Worm (Caenorhabditis elegans): ENCODE measurements around the gene grl-30.
"Not testable (repeated sequence)": the region's sequence is repeated elsewhere in the genome, so short reads cannot be mapped to it uniquely, and the experiment has no call there.

DNA sequence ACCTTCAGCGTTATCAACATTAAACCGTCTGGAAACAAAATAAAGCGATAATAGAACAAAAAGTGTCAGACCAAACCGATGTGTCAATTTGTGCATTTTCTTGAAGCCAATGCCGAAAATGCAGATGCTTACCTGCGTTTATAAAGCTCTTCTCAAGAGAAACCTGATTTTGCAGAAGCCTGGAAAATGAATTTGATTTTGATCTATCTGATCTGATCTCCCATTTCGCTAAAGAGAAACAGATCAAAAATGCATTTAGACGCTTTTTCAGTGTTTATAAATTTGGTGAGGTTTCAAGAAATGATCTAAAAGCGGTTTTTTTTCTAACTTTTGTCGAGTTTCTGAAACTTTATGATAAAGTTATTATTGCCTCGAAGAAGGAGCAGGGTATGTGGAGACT, 6.7 kb downstream of the grl-30 start, which contains the start of gene T24A6.16:
- not testable (repeated sequence) for TF ChIP-seq ztf-29 (GFP tag; IDR thresholded peaks at IDR 0.05); cog-1 (tag; optimal IDR thresholded peaks at IDR 0.05); flt-1 (GFP tag; IDR thresholded peaks at IDR 0.05); med-1 (GFP tag; optimal IDR thresholded peaks at IDR 0.05; ENCODE audit: insufficient read depth); klf-2 (GFP tag; conservative IDR thresholded peaks at IDR 0.05); ztf-23 (GFP tag; IDR thresholded peaks at IDR 0.05)

Measured in whole organism, midembryonic.